Fruit fly (Drosophila melanogaster) whole organism, embryonic: ENCODE measurements around the gene Rab40.

Source experiments
- Aef1 ChIP-seq: fragments of 200-800 bp; sonication (Bioruptor generic); IDR thresholded peaks from 3 replicates; pipeline ENCODE4 v1.3.6; 2022; ENCODE audit warnings: missing biosample characterization, missing genetic modification characterization
- Atf-2 ChIP-seq: fragments of 200-800 bp; sonication (Bioruptor generic); optimal IDR thresholded peaks from 2 replicates; lab custom pipeline; 2016; ENCODE audit warnings: missing biosample characterization, missing genetic modification characterization
- CG1024 ChIP-seq: fragments of 200-800 bp; sonication (Bioruptor generic); IDR thresholded peaks from 2 replicates; pipeline ENCODE4 v1.3.6; 2022; ENCODE audit warnings: missing biosample characterization, missing genetic modification characterization
- CG10267 ChIP-seq: fragments of 200-800 bp; sonication (Bioruptor generic); optimal IDR thresholded peaks from 2 replicates; lab custom pipeline; 2018; ENCODE audit warnings: missing biosample characterization, mild to moderate bottlenecking, missing genetic modification characterization, moderate library complexity
- CG10959 ChIP-seq: fragments of 200-800 bp; sonication (Bioruptor generic); IDR thresholded peaks from 2 replicates; pipeline ENCODE4 v1.3.6; 2022; ENCODE audit warnings: missing biosample characterization, missing genetic modification characterization
- CG13424 ChIP-seq: fragments of 200-800 bp; sonication (Bioruptor generic); optimal IDR thresholded peaks from 2 replicates; lab custom pipeline; 2019; ENCODE audit warnings: missing biosample characterization, mild to moderate bottlenecking, missing genetic modification characterization, moderate library complexity
- CG14860 ChIP-seq: fragments of 200-800 bp; sonication (Bioruptor generic); IDR thresholded peaks from 3 replicates; pipeline ENCODE4 v1.3.6; 2022; ENCODE audit warnings: missing biosample characterization, missing genetic modification characterization; ENCODE audit not compliant: partially characterized antibody
- CG17361 ChIP-seq: fragments of 200-800 bp; sonication (Bioruptor generic); IDR thresholded peaks from 3 replicates; pipeline ENCODE4 v1.3.6; 2022; ENCODE audit warnings: missing biosample characterization, missing genetic modification characterization
- CG2678 ChIP-seq: fragments of 200-800 bp; sonication (Bioruptor generic); optimal IDR thresholded peaks from 3 replicates; lab custom pipeline; 2019; ENCODE audit warnings: missing biosample characterization, mild to moderate bottlenecking, missing genetic modification characterization, moderate library complexity
- CG30431 ChIP-seq: fragments of 200-800 bp; sonication (Bioruptor generic); optimal IDR thresholded peaks from 2 replicates; lab custom pipeline; 2017; ENCODE audit warnings: missing biosample characterization, missing genetic modification characterization
- CG3065 ChIP-seq: fragments of 200-800 bp; sonication (Bioruptor generic); optimal IDR thresholded peaks from 2 replicates; lab custom pipeline; 2016; ENCODE audit warnings: missing biosample characterization, missing genetic modification characterization
- CG32532 ChIP-seq: fragments of 200-800 bp; sonication (Bioruptor generic); IDR thresholded peaks from 2 replicates; pipeline ENCODE4 v1.3.6; 2022; ENCODE audit warnings: missing biosample characterization, missing genetic modification characterization
- CG34224 ChIP-seq: fragments of 200-800 bp; sonication (Bioruptor generic); IDR thresholded peaks from 3 replicates; pipeline ENCODE4 v1.3.6; 2022; ENCODE audit warnings: missing biosample characterization, missing genetic modification characterization; ENCODE audit not compliant: partially characterized antibody
- CG4424 ChIP-seq: fragments of 200-800 bp; sonication (Bioruptor generic); optimal IDR thresholded peaks from 3 replicates; lab custom pipeline; 2016; ENCODE audit warnings: missing biosample characterization, missing genetic modification characterization
- CG9609 ChIP-seq: fragments of 200-800 bp; sonication (Bioruptor generic); optimal IDR thresholded peaks from 3 replicates; lab custom pipeline; 2016; ENCODE audit warnings: missing biosample characterization, missing genetic modification characterization
- CG9727 ChIP-seq: fragments of 200-800 bp; sonication (Bioruptor generic); optimal IDR thresholded peaks from 3 replicates; lab custom pipeline; 2017; ENCODE audit warnings: missing biosample characterization, mild to moderate bottlenecking, missing genetic modification characterization
- CHES-1-like ChIP-seq: fragments of 200-800 bp; sonication (Bioruptor generic); optimal IDR thresholded peaks from 2 replicates; lab custom pipeline; 2016; ENCODE audit warnings: missing biosample characterization, missing genetic modification characterization
- D ChIP-seq, 2 experiments: fragments of 200-800 bp in 1 of 2; fragments of >200 bp in 1 of 2; sonication (Bioruptor generic) in 1 of 2; optimal IDR thresholded peaks; 2 replicates in 1 of 2; 3 replicates in 1 of 2; lab custom pipeline; 2017; ENCODE audit warnings: mild to moderate bottlenecking in 1 of 2, missing biosample characterization in 1 of 2, missing genetic modification characterization in 1 of 2, missing genetic modification reagents in 1 of 2
- Dfd ChIP-seq, 2 experiments: fragments of >200 bp; optimal IDR thresholded peaks; 2 replicates each; lab custom pipeline; 2017; ENCODE audit warnings: missing biosample characterization in 2 of 2, missing genetic modification characterization in 2 of 2
- Dp ChIP-seq: fragments of 200-800 bp; sonication (Bioruptor generic); optimal IDR thresholded peaks from 2 replicates; lab custom pipeline; 2018; ENCODE audit warnings: missing biosample characterization, mild to moderate bottlenecking, missing genetic modification characterization, moderate library complexity
- GATAe ChIP-seq: fragments of 200-800 bp; sonication (Bioruptor generic); conservative IDR thresholded peaks from 2 replicates; pipeline ENCODE4 v1.3.6; 2022; ENCODE audit warnings: missing biosample characterization, missing genetic modification characterization
- Hsf ChIP-seq: fragments of 200-800 bp; sonication (Bioruptor generic); optimal IDR thresholded peaks from 3 replicates; lab custom pipeline; 2016; ENCODE audit warnings: missing biosample characterization, missing genetic modification characterization
- Kr ChIP-seq: fragments of 200-800 bp; sonication (Bioruptor generic); optimal IDR thresholded peaks from 2 replicates; lab custom pipeline; 2017; ENCODE audit warnings: missing biosample characterization, mild to moderate bottlenecking, missing genetic modification characterization
- Lhr ChIP-seq: fragments of 200-800 bp; sonication (Bioruptor generic); optimal IDR thresholded peaks from 3 replicates; lab custom pipeline; 2017; ENCODE audit warnings: mild to moderate bottlenecking, missing biosample characterization, missing genetic modification reagents, missing genetic modification characterization
- Nf-YA ChIP-seq: fragments of 200-800 bp; sonication (Bioruptor generic); IDR thresholded peaks from 2 replicates; pipeline ENCODE4 v1.3.6; 2022; ENCODE audit warnings: missing biosample characterization, missing genetic modification characterization
- Oaz ChIP-seq: fragments of 200-800 bp; sonication (Bioruptor generic); IDR thresholded peaks from 2 replicates; pipeline ENCODE4 v1.3.6; 2022; ENCODE audit warnings: missing biosample characterization, missing genetic modification characterization
- Ptx1 ChIP-seq: fragments of 200-800 bp; sonication (Bioruptor generic); IDR thresholded peaks from 2 replicates; pipeline ENCODE4 v1.3.6; 2022; ENCODE audit warnings: missing biosample characterization, missing genetic modification characterization
- Sry-δ ChIP-seq: fragments of 200-800 bp; sonication (Bioruptor generic); optimal IDR thresholded peaks from 2 replicates; lab custom pipeline; 2016; ENCODE audit warnings: missing biosample characterization, missing genetic modification characterization
- Stat92E ChIP-seq, 3 experiments: fragments of >200 bp in 2 of 3; fragments of 200-800 bp in 1 of 3; sonication (Bioruptor generic) in 1 of 3; optimal IDR thresholded peaks; 2 replicates each; lab custom pipeline; 2017 to 2019; ENCODE audit warnings: missing biosample characterization in 3 of 3, missing genetic modification characterization in 3 of 3, mild to moderate bottlenecking in 1 of 3, moderate library complexity in 1 of 3
- Xbp1 ChIP-seq: fragments of 200-800 bp; sonication (Bioruptor generic); optimal IDR thresholded peaks from 3 replicates; lab custom pipeline; 2016; ENCODE audit warnings: missing biosample characterization, mild to moderate bottlenecking, missing genetic modification characterization
- aop ChIP-seq: fragments of 200-800 bp; sonication (Bioruptor generic); IDR thresholded peaks from 2 replicates; pipeline ENCODE4 v1.3.6; 2022; ENCODE audit warnings: missing biosample characterization, missing genetic modification characterization
- ap ChIP-seq: fragments of 200-800 bp; sonication (Bioruptor generic); IDR thresholded peaks from 2 replicates; pipeline ENCODE4 v1.3.6; 2022; ENCODE audit warnings: missing biosample characterization, missing genetic modification characterization
- ash1 ChIP-seq: fragments of 200-800 bp; sonication (Bioruptor generic); optimal IDR thresholded peaks from 2 replicates; lab custom pipeline; 2018; ENCODE audit warnings: missing biosample characterization, mild to moderate bottlenecking, missing genetic modification characterization
- ato ChIP-seq: fragments of 200-800 bp; sonication (Bioruptor generic); IDR thresholded peaks from 2 replicates; pipeline ENCODE4 v1.3.6; 2022; ENCODE audit warnings: missing biosample characterization, missing genetic modification characterization; ENCODE audit not compliant: partially characterized antibody
- cwo ChIP-seq: fragments of 200-800 bp; sonication (Bioruptor generic); optimal IDR thresholded peaks from 3 replicates; lab custom pipeline; 2017; ENCODE audit warnings: missing biosample characterization, missing genetic modification characterization, mild to moderate bottlenecking, moderate library complexity, missing genetic modification reagents
- disco-r ChIP-seq: fragments of 200-800 bp; sonication (Bioruptor generic); optimal IDR thresholded peaks from 2 replicates; lab custom pipeline; 2016; ENCODE audit warnings: missing biosample characterization, missing genetic modification characterization
- ham ChIP-seq: fragments of 200-800 bp; sonication (Bioruptor generic); IDR thresholded peaks from 2 replicates; pipeline ENCODE4 v1.3.6; 2022; ENCODE audit warnings: missing biosample characterization, missing genetic modification characterization
- inv ChIP-seq: fragments of 200-800 bp; sonication (Bioruptor generic); IDR thresholded peaks from 2 replicates; pipeline ENCODE4 v1.3.6; 2022; ENCODE audit warnings: missing biosample characterization, missing genetic modification characterization; ENCODE audit not compliant: partially characterized antibody
- jigr1 ChIP-seq: fragments of 200-800 bp; sonication (Bioruptor generic); IDR thresholded peaks from 3 replicates; pipeline ENCODE4 v1.3.6; 2022; ENCODE audit warnings: missing biosample characterization, missing genetic modification characterization
- klu ChIP-seq: fragments of 200-800 bp; sonication (Bioruptor generic); IDR thresholded peaks from 2 replicates; pipeline ENCODE4 v1.3.6; 2022; ENCODE audit warnings: missing biosample characterization, missing genetic modification characterization
- oc ChIP-seq: fragments of 200-800 bp; sonication (Bioruptor generic); optimal IDR thresholded peaks from 2 replicates; lab custom pipeline; 2018; ENCODE audit warnings: missing biosample characterization, mild to moderate bottlenecking, missing genetic modification characterization, moderate library complexity
- sc ChIP-seq, 3 experiments: fragments of >200 bp in 2 of 3; fragments of 200-800 bp in 1 of 3; sonication (Bioruptor generic) in 1 of 3; optimal IDR thresholded peaks; 2 replicates in 2 of 3; 3 replicates in 1 of 3; lab custom pipeline; 2017; ENCODE audit warnings: mild to moderate bottlenecking in 1 of 3, missing biosample characterization in 1 of 3, missing genetic modification characterization in 1 of 3, missing genetic modification reagents in 1 of 3
- sens-2 ChIP-seq: fragments of 200-800 bp; sonication (Bioruptor generic); IDR thresholded peaks from 2 replicates; pipeline ENCODE4 v1.3.6; 2022; ENCODE audit warnings: missing biosample characterization, missing genetic modification characterization
- slp2 ChIP-seq: fragments of 200-800 bp; sonication (Bioruptor generic); optimal IDR thresholded peaks from 2 replicates; lab custom pipeline; 2016; ENCODE audit warnings: missing biosample characterization, missing genetic modification characterization
- twi ChIP-seq: fragments of 200-800 bp; optimal IDR thresholded peaks from 2 replicates; lab custom pipeline; 2019; ENCODE audit warnings: missing biosample characterization, mild to moderate bottlenecking, missing genetic modification characterization, moderate library complexity
- z ChIP-seq: fragments of 200-800 bp; sonication (Bioruptor generic); IDR thresholded peaks from 3 replicates; pipeline ENCODE4 v1.3.6; 2022; ENCODE audit warnings: missing biosample characterization, missing genetic modification characterization
- zen2 ChIP-seq: fragments of 200-800 bp; sonication (Bioruptor generic); IDR thresholded peaks from 3 replicates; pipeline ENCODE4 v1.3.6; 2022; ENCODE audit warnings: missing biosample characterization, missing genetic modification characterization; ENCODE audit not compliant: partially characterized antibody
- zfh2 ChIP-seq: fragments of 200-800 bp; sonication (Bioruptor generic); optimal IDR thresholded peaks from 2 replicates; lab custom pipeline; 2016; ENCODE audit warnings: missing biosample characterization, missing genetic modification characterization

Rab40 gene

DNA sequence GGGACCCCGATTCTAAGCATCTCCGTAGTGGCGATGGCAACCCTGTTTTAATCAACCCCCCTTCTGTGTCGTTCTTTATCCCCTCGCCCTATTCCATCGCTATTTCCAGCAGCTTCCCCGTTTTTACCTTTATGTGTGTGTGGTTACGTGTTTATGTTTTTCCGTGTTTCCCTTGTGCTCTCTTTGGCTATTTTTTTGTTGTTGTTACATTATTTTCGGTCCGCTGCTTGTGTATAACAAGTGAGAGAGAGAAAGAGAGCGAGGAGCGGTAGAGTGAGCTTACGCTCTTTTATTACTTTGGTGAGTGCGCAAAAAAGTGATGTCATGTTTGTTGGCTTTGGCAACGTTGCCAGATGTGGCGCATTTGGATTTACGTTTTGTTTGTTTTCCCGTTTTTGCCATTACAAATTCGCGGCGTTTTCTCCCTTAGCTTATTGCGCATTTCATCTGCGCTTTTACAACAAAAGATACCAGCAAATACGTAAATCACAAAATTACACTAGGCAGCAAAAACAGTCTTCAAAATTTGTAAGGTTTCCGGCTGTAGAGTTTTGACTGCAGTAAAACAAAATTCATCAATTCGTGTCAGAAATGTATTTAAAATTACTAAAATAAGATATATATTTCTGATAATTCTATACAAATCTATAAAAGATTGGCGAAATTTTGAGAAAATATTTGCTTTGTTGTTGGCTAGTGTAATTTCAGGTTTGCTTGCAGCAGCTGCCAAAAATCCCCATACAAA is 7.4 kb upstream of the Rab40 start:
- TF ChIP-seq CG14860 (GFP tag; lab: Robert Waterston, UW) (no peak), Lhr (no peak), oc (tag; lab: Kevin White, UChicago) (no peak), Dfd (GFP tag; optimal IDR thresholded peaks at IDR 0.05; lab: Kevin White, UChicago) (no peak), Sry-δ (GFP tag; lab: Kevin White, UChicago) (peak; percentile 19), Kr (GFP tag; lab: Kevin White, UChicago) (no peak), sc (optimal IDR thresholded peaks at IDR 0.05; lab: Kevin White, UChicago) (no peak), sc (GFP tag; optimal IDR thresholded peaks at IDR 0.05; lab: Kevin White, UChicago) (peak; percentile 20), cwo (GFP tag; lab: Kevin White, UChicago) (peak; percentile 62), CG4424 (GFP tag; lab: Kevin White, UChicago) (peak; percentile 24), D (optimal IDR thresholded peaks at IDR 0.05; lab: Kevin White, UChicago) (no peak), D (GFP tag; optimal IDR thresholded peaks at IDR 0.05; lab: Kevin White, UChicago) (peak; percentile 25), Dp (GFP tag; lab: Kevin White, UChicago) (peak; percentile 34), CG30431 (GFP tag; lab: Kevin White, UChicago) (peak; percentile 10), Xbp1 (GFP tag; lab: Kevin White, UChicago) (no peak), klu (GFP tag; lab: Robert Waterston, UW) (peak; percentile 59; the same call in 1 of the 2 replicates), twi (tag; lab: Kevin White, UChicago) (no peak), Atf-2 (GFP tag; lab: Kevin White, UChicago) (no peak), GATAe (GFP tag; lab: Robert Waterston, UW) (no peak), zfh2 (GFP tag; lab: Kevin White, UChicago) (no peak), CG9727 (GFP tag; lab: Kevin White, UChicago) (peak; percentile 67), Hsf (GFP tag; lab: Kevin White, UChicago) (no peak), CG2678 (tag; lab: Kevin White, UChicago) (peak; percentile 83), z (no peak), Ptx1 (peak; percentile 75), sens-2 (no peak), CG3065 (GFP tag; lab: Kevin White, UChicago) (no peak), ap (GFP tag; lab: Robert Waterston, UW) (peak; percentile 37; the same call in 1 of the 2 replicates), Oaz (GFP tag; lab: Robert Waterston, UW) (0 out of 2 replicates have a peak, but pooled peaks have one; percentile 36), CG17361 (GFP tag; lab: Robert Waterston, UW) (peak; percentile 53; the same call in 2 of the 3 replicates), ham (no peak), CG1024 (GFP tag; lab: Robert Waterston, UW) (no peak), CG10959 (GFP tag; lab: Robert Waterston, UW) (no peak), Aef1 (GFP tag; lab: Robert Waterston, UW) (peak; percentile 69), CG9609 (GFP tag; lab: Kevin White, UChicago) (no peak), inv (GFP tag; lab: Robert Waterston, UW) (no peak), zen2 (GFP tag; lab: Robert Waterston, UW) (no peak), CG10267 (tag; lab: Kevin White, UChicago) (peak; percentile 10), slp2 (GFP tag; lab: Kevin White, UChicago) (no peak), jigr1 (GFP tag; lab: Robert Waterston, UW) (no peak), aop (GFP tag; lab: Robert Waterston, UW) (no peak), CG13424 (tag; lab: Kevin White, UChicago) (peak; percentile 61), disco-r (GFP tag; lab: Kevin White, UChicago) (no peak), Nf-YA (GFP tag; lab: Robert Waterston, UW) (0 out of 2 replicates have a peak, but pooled peaks have one; percentile 19), CHES-1-like (GFP tag; lab: Kevin White, UChicago) (no peak), Stat92E (GFP tag; optimal IDR thresholded peaks at IDR 0.05; lab: Kevin White, UChicago) (no peak), ato (no peak), CG34224 (peak; percentile 59), ash1 (GFP tag; lab: Kevin White, UChicago) (no peak), CG32532 (peak; percentile 76)
